Worm (Caenorhabditis elegans): Measurements from ENCODE around the gene T11F9.1.

Gene T11F9.1

ce11 chrV:11438464-11438863 lies 20.9 kb upstream of the T11F9.1 start, which contains the start of gene dmsr-1:
Gene dmsr-1 (plus strand): TSS chrV:11438764.
- TF ChIP-seq T22C8.4 (GFP tag; IDR thresholded peaks at IDR 0.05) (no peak), ztf-29 (GFP tag; IDR thresholded peaks at IDR 0.05) (no peak), cog-1 (tag; optimal IDR thresholded peaks at IDR 0.05) (no peak), klf-2 (GFP tag; conservative IDR thresholded peaks at IDR 0.05) (no peak), ref-1 (GFP tag; conservative IDR thresholded peaks at IDR 0.05) (no peak), ztf-23 (GFP tag; IDR thresholded peaks at IDR 0.05) (no peak), med-1 (GFP tag; optimal IDR thresholded peaks at IDR 0.05; ENCODE audit: insufficient read depth) (no peak), flt-1 (GFP tag; IDR thresholded peaks at IDR 0.05) (no peak), tab-1 (GFP tag; IDR thresholded peaks at IDR 0.05) (no peak)

- TF ChIP-seq klf-2 (GFP tag; conservative IDR thresholded peaks at IDR 0.05) (no peak), T22C8.4 (GFP tag; IDR thresholded peaks at IDR 0.05) (no peak), ref-1 (GFP tag; conservative IDR thresholded peaks at IDR 0.05) (no peak), flt-1 (GFP tag; IDR thresholded peaks at IDR 0.05) (no peak), med-1 (GFP tag; optimal IDR thresholded peaks at IDR 0.05; ENCODE audit: insufficient read depth) (no peak), ztf-29 (GFP tag; IDR thresholded peaks at IDR 0.05) (no peak), cog-1 (tag; optimal IDR thresholded peaks at IDR 0.05) (no peak), tab-1 (GFP tag; IDR thresholded peaks at IDR 0.05) (no peak), ztf-23 (GFP tag; IDR thresholded peaks at IDR 0.05) (no peak)
These were observed 20.2 kb upstream of the T11F9.1 start for ce11 chrV:11439202-11439601.

- TF ChIP-seq cog-1 (tag; optimal IDR thresholded peaks at IDR 0.05) (no peak), med-1 (GFP tag; optimal IDR thresholded peaks at IDR 0.05; ENCODE audit: insufficient read depth) (no peak), ref-1 (GFP tag; conservative IDR thresholded peaks at IDR 0.05) (no peak)
These were observed 15.9 kb upstream of the T11F9.1 start, which contains the start of gene F57B7.2 for ce11 chrV:11443503-11443902. Gene F57B7.2 (minus strand): TSS chrV:11443603.

- TF ChIP-seq flt-1 (GFP tag; IDR thresholded peaks at IDR 0.05) (no peak), T22C8.4 (GFP tag; IDR thresholded peaks at IDR 0.05) (peak; percentile 41; the same call in 1 of the 2 replicates), ref-1 (GFP tag; conservative IDR thresholded peaks at IDR 0.05) (no peak), cog-1 (tag; optimal IDR thresholded peaks at IDR 0.05) (no peak), ztf-23 (GFP tag; IDR thresholded peaks at IDR 0.05) (no peak), med-1 (GFP tag; optimal IDR thresholded peaks at IDR 0.05; ENCODE audit: insufficient read depth) (no peak)
These were observed 14.0 kb upstream of the T11F9.1 start for ce11 chrV:11445375-11445774.

ce11 chrV:11446297-11446696 lies 13.1 kb upstream of the T11F9.1 start, which contains the start of gene mig-17:
Gene mig-17 (plus strand): TSS chrV:11446685.
- no peak for TF ChIP-seq tab-1 (GFP tag; IDR thresholded peaks at IDR 0.05)
- no peak for TF ChIP-seq med-1 (GFP tag; optimal IDR thresholded peaks at IDR 0.05; ENCODE audit: insufficient read depth)
- TF ChIP-seq ztf-29 (GFP tag; IDR thresholded peaks at IDR 0.05), result no peak
- TF ChIP-seq cog-1 (tag; optimal IDR thresholded peaks at IDR 0.05), result no peak
- TF ChIP-seq T22C8.4 (GFP tag; IDR thresholded peaks at IDR 0.05), result no peak
- no peak for TF ChIP-seq ref-1 (GFP tag; conservative IDR thresholded peaks at IDR 0.05)
- TF ChIP-seq ztf-23 (GFP tag; IDR thresholded peaks at IDR 0.05), result no peak
- TF ChIP-seq klf-2 (GFP tag; conservative IDR thresholded peaks at IDR 0.05), result no peak
- no peak for TF ChIP-seq flt-1 (GFP tag; IDR thresholded peaks at IDR 0.05)

ce11 chrV:11449404-11449803 lies 10.0 kb upstream of the T11F9.1 start:
- no peak for TF ChIP-seq tab-1 (GFP tag; IDR thresholded peaks at IDR 0.05)
- no peak for TF ChIP-seq ztf-23 (GFP tag; IDR thresholded peaks at IDR 0.05)
- no peak for TF ChIP-seq cog-1 (tag; optimal IDR thresholded peaks at IDR 0.05)
- no peak for TF ChIP-seq ref-1 (GFP tag; conservative IDR thresholded peaks at IDR 0.05)
- TF ChIP-seq med-1 (GFP tag; optimal IDR thresholded peaks at IDR 0.05; ENCODE audit: insufficient read depth), result no peak
- no peak for TF ChIP-seq T22C8.4 (GFP tag; IDR thresholded peaks at IDR 0.05)
- TF ChIP-seq ztf-29 (GFP tag; IDR thresholded peaks at IDR 0.05), result no peak
- TF ChIP-seq klf-2 (GFP tag; conservative IDR thresholded peaks at IDR 0.05), result no peak
- TF ChIP-seq flt-1 (GFP tag; IDR thresholded peaks at IDR 0.05), result no peak

ce11 chrV:11450257-11450656 lies 9.1 kb upstream of the T11F9.1 start, which contains the start of gene col-156:
Gene col-156 (minus strand): TSS chrV:11450357.
- no peak for TF ChIP-seq ztf-23 (GFP tag; IDR thresholded peaks at IDR 0.05)
- no peak for TF ChIP-seq ztf-29 (GFP tag; IDR thresholded peaks at IDR 0.05)
- TF ChIP-seq tab-1 (GFP tag; IDR thresholded peaks at IDR 0.05), result no peak
- no peak for TF ChIP-seq flt-1 (GFP tag; IDR thresholded peaks at IDR 0.05)
- TF ChIP-seq med-1 (GFP tag; optimal IDR thresholded peaks at IDR 0.05; ENCODE audit: insufficient read depth), result no peak
- no peak for TF ChIP-seq klf-2 (GFP tag; conservative IDR thresholded peaks at IDR 0.05)
- TF ChIP-seq ref-1 (GFP tag; conservative IDR thresholded peaks at IDR 0.05), result no peak
- TF ChIP-seq cog-1 (tag; optimal IDR thresholded peaks at IDR 0.05), result no peak
- no peak for TF ChIP-seq T22C8.4 (GFP tag; IDR thresholded peaks at IDR 0.05)

ce11 chrV:11454917-11455316 lies 4.4 kb upstream of the T11F9.1 start:
- TF ChIP-seq tab-1 (GFP tag; IDR thresholded peaks at IDR 0.05) (no peak), ref-1 (GFP tag; conservative IDR thresholded peaks at IDR 0.05) (no peak), flt-1 (GFP tag; IDR thresholded peaks at IDR 0.05) (no peak), T22C8.4 (GFP tag; IDR thresholded peaks at IDR 0.05) (no peak), cog-1 (tag; optimal IDR thresholded peaks at IDR 0.05) (no peak), ztf-29 (GFP tag; IDR thresholded peaks at IDR 0.05) (no peak), klf-2 (GFP tag; conservative IDR thresholded peaks at IDR 0.05) (no peak), med-1 (GFP tag; optimal IDR thresholded peaks at IDR 0.05; ENCODE audit: insufficient read depth) (no peak)

ce11 chrV:11462963-11463453 lies 3.7 kb downstream of the T11F9.1 start, which contains the start of gene zipt-16:
Gene zipt-16 (plus strand): TSS chrV:11463013.
- TF ChIP-seq ztf-23 (GFP tag; IDR thresholded peaks at IDR 0.05) (no peak), tab-1 (GFP tag; IDR thresholded peaks at IDR 0.05) (no peak), cog-1 (tag; optimal IDR thresholded peaks at IDR 0.05) (no peak), flt-1 (GFP tag; IDR thresholded peaks at IDR 0.05) (no peak), T22C8.4 (GFP tag; IDR thresholded peaks at IDR 0.05) (no peak), klf-2 (GFP tag; conservative IDR thresholded peaks at IDR 0.05) (no peak), med-1 (GFP tag; optimal IDR thresholded peaks at IDR 0.05; ENCODE audit: insufficient read depth) (no peak), ref-1 (GFP tag; conservative IDR thresholded peaks at IDR 0.05) (no peak), ztf-29 (GFP tag; IDR thresholded peaks at IDR 0.05) (no peak)

All from whole organism, midembryonic.